Worm (Caenorhabditis elegans) whole organism, young adult: ENCODE results near the gene ubc-1.

Experiments used
- F55B11.4 ChIP-seq: sonication (generic microtip); optimal IDR thresholded peaks from 2 replicates; lab custom pipeline; 2016; ENCODE audit warnings: missing compliant biosample characterization, missing genetic modification characterization, borderline replicate concordance; ENCODE audit not compliant: insufficient read depth
- K12H6.12 ChIP-seq: fragments of 200-800 bp; sonication (Bioruptor generic); optimal IDR thresholded peaks from 2 replicates; lab custom pipeline; 2018; ENCODE audit warnings: mild to moderate bottlenecking, missing genetic modification characterization, missing compliant biosample characterization
- ama-1 ChIP-seq, 3 experiments: fragments of 150-350 bp in 1 of 3; sonication (generic microtip) in 2 of 3; optimal IDR thresholded peaks; 2 replicates each; lab custom pipeline; 2014 to 2018; ENCODE audit warnings: missing biosample characterization in 2 of 3, missing genetic modification characterization in 2 of 3, missing genetic modification reagents in 2 of 3
- aptf-2 ChIP-seq: fragments of 200-800 bp; sonication (Bioruptor generic); conservative IDR thresholded peaks from 2 replicates; pipeline ENCODE4 v1.3.6; 2022; ENCODE audit warnings: missing genetic modification reagents, missing genetic modification characterization, missing compliant biosample characterization
- ceh-40 ChIP-seq: fragments of 200-800 bp; sonication (Bioruptor generic); IDR thresholded peaks from 2 replicates; pipeline ENCODE4 v1.3.6; 2022; ENCODE audit warnings: missing genetic modification characterization, missing compliant biosample characterization
- egl-18 ChIP-seq: fragments of 200-800 bp; sonication (Bioruptor generic); IDR thresholded peaks from 2 replicates; pipeline ENCODE4 v1.3.6; 2022; ENCODE audit warnings: missing genetic modification reagents, missing genetic modification characterization, missing compliant biosample characterization
- lin-35 ChIP-seq, 3 experiments: fragments of 150-350 bp in 2 of 3; sonication (generic microtip) in 1 of 3; optimal IDR thresholded peaks; 2 replicates each; lab custom pipeline; 2014 to 2018; ENCODE audit warnings: missing biosample characterization in 3 of 3, missing genetic modification characterization in 3 of 3, missing genetic modification reagents in 3 of 3
- rpc-1 ChIP-seq, 2 experiments: fragments of 150-350 bp in 1 of 2; sonication (generic microtip) in 1 of 2; optimal IDR thresholded peaks; 2 replicates each; lab custom pipeline; 2014 to 2018; ENCODE audit warnings: missing biosample characterization in 1 of 2, missing genetic modification characterization in 1 of 2, missing genetic modification reagents in 1 of 2, missing genotype in 1 of 2
- sea-2 ChIP-seq: fragments of 200-800 bp; sonication (Bioruptor generic); IDR thresholded peaks from 2 replicates; pipeline ENCODE4 v1.3.6; 2022; ENCODE audit warnings: missing genetic modification characterization, missing compliant biosample characterization
- snpc-4 ChIP-seq, 5 experiments: fragments of 150-350 bp in 1 of 5; sonication (generic microtip) in 4 of 5; optimal IDR thresholded peaks; 2 replicates each; lab custom pipeline; 2014 to 2018; ENCODE audit warnings: missing genetic modification characterization in 5 of 5, missing biosample characterization in 3 of 5, antibody characterized with exemption in 2 of 5, mild to moderate bottlenecking in 2 of 5, missing compliant biosample characterization in 2 of 5, missing genotype in 2 of 5, moderate library complexity in 2 of 5, missing genetic modification reagents in 1 of 5
- somi-1 ChIP-seq: fragments of 200-800 bp; sonication (Bioruptor generic); optimal IDR thresholded peaks from 2 replicates; lab custom pipeline; 2018; ENCODE audit warnings: mild to moderate bottlenecking, missing genetic modification characterization, missing compliant biosample characterization
- unc-130 ChIP-seq: sonication (generic microtip); optimal IDR thresholded peaks from 2 replicates; lab custom pipeline; 2016; ENCODE audit warnings: missing genetic modification reagents, missing genetic modification characterization, missing compliant biosample characterization

DNA sequence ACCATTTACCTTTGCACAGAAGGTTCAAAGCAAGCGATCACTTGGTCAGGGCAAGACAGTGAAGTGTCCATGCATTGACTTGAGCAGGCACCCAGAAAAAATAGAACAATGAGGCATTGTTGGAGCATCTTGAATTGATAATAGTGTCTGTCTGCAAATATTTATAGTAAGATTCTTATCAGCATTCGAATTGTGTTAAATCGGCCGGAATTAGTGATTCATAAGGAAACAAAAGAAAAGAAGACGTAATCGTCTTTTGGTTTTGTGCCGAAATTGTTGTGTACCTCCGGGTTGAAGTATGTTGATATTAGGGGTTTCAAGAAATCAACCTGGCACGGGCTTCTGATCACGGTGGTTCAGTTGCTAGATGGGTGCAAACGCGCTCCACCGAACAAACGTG, 17.4 kb downstream of the ubc-1 start, which contains the start of gene F49F1.5:
- no peak for TF ChIP-seq unc-130 (GFP tag; lab: Kevin White, UChicago)
- no peak for TF ChIP-seq ceh-40 (GFP tag; lab: Robert Waterston, UW)
- TF ChIP-seq snpc-4 (GFP tag; optimal IDR thresholded peaks at IDR 0.05; lab: Kevin White, UChicago) = no peak
- no peak for TF ChIP-seq snpc-4 (tag; optimal IDR thresholded peaks at IDR 0.05; lab: Kevin White, UChicago)
- TF ChIP-seq egl-18 (GFP tag; lab: Robert Waterston, UW) = no peak
- no peak for TF ChIP-seq K12H6.12 (tag; lab: Kevin White, UChicago)
- TF ChIP-seq rpc-1 (optimal IDR thresholded peaks at IDR 0.05; lab: Kevin White, UChicago) = no peak
- no peak for TF ChIP-seq rpc-1 (tag; optimal IDR thresholded peaks at IDR 0.05; lab: Kevin White, UChicago)
- no peak for TF ChIP-seq somi-1
- TF ChIP-seq sea-2 = no peak
- TF ChIP-seq ama-1 (optimal IDR thresholded peaks at IDR 0.05; lab: Kevin White, UChicago) = no peak
- no peak for TF ChIP-seq ama-1 (GFP tag; optimal IDR thresholded peaks at IDR 0.05; lab: Kevin White, UChicago)
- no peak for TF ChIP-seq lin-35 (GFP tag; optimal IDR thresholded peaks at IDR 0.05; lab: Kevin White, UChicago)
- no peak for TF ChIP-seq aptf-2 (GFP tag; lab: Robert Waterston, UW)
- TF ChIP-seq F55B11.4 = no peak
